Worm (Caenorhabditis elegans): ENCODE results near the gene lgmn-1.

DNA sequence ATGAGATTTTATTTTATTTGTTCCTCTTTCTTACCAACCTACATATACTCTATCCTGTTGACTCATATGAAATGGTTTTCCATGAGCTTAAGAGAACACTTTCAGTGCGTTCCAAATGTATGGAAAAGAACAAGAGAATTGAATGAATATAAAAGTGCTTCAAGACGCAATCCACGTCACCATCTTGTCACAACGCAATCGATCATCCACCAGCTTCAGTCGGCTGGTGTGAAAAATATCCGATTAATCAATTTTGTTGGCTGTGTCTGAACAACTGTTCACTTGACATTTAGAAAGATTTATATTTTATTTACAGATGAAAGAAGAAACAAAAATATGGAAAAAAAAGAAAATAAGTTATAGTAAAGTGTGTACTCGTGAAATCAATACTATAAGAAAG lies 10.5 kb downstream of the lgmn-1 start:
- TF ChIP-seq nhr-237 (tag; optimal IDR thresholded peaks at IDR 0.05): no peak
- TF ChIP-seq lin-15B (tag; optimal IDR thresholded peaks at IDR 0.05): no peak
- TF ChIP-seq dpl-1 (GFP tag; optimal IDR thresholded peaks at IDR 0.05): no peak

All from whole organism, L1 larva.